Worm (Caenorhabditis elegans) whole organism, dauer: ENCODE measurements around the gene clh-2.

Source experiments
- unc-62 ChIP-seq: sonication (generic microtip); optimal IDR thresholded peaks from 2 replicates; lab custom pipeline; 2017; ENCODE audit warnings: missing biosample characterization, missing genetic modification reagents, missing genetic modification characterization

clh-2 gene

DNA sequence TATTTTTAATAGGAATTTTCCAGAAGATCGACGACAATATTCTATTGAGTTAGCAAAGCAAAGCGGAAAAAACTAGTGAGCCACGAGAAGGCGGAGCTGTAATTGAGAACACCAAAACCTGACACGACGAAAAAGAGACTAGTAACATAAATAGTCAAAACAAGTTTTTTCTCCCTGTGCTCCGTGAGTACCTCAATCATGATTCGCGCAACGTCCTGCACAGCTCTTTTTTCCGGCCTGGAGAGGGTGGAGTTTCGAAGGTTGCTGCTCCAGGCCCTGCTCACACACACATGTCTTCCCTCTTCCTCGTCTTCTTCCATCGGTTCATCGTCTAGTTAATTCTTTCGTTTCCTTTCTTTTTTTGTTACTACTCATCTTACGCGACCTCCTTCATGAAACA lies at the start of gene clh-2:
TSS of gene clh-2 (plus strand) at position 301 of the 400 bp plus-strand sequence.
- TF ChIP-seq unc-62 (GFP tag; lab: Kevin White, UChicago) = no peak

DNA sequence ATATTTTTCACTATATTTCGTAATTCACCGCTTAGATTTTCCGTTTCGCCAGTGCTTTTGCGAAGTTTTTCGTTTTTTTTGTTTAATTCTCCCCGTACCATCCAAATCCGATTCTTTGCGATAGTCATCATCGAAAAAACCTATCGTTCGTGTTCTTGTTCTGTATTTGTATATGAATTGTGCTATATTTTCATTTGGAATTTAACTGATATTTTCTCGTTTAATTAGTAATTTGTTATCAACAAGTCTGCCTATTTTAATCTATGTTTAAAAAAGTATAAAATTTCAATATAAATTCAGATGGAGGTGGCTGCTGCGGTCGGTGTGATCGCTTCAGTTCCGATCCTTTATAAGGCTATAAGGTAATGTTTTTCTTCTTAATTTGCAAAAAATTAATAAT lies 49.1 kb upstream of the clh-2 start, which contains the start of gene samp-1:
TSS of gene samp-1 (plus strand) at position 301 of the 400 bp plus-strand sequence.
- TF ChIP-seq unc-62 (GFP tag; lab: Kevin White, UChicago) = no peak

DNA sequence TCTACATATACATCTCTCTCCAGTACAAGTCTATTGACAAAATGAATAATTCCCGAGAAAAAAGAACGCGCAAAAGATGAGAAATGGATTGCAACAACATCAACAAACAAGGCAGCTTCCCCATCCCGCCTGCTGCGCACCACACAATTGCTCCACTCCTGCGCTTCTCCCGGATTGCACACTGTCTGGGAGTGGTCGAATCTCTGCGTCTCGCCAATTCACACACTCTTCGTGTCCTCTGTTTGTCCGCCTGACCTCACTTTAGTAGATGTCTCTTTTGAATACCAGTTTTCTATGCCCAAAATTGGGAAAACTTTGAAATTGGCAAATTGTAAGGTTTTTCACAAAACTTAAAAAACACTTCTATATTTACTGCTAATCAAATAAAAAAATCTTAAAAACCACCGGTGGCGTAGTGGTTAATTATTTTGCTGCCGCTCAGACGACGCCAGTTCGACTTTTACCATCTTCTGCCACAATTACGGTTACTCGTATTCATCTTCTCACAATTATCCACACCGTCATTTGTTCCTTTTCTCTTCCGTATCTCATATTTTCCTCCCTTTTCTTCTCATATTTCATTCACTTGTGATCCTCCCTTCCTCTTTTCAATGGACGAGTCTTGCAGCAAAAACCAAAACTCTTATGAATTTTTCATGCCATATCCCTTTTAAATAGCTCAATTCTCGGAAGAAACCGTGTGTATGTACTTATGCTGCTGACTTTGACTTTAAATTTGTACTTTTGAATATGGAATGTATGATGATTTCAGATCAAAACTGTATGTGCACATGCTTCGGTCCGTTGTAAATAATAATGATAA lies 45.9 kb upstream of the clh-2 start, which contains the start of gene rsf-1:
TSS of gene rsf-1 (plus strand) at position 773 of the 823 bp plus-strand sequence.
- no peak for TF ChIP-seq unc-62 (GFP tag; lab: Kevin White, UChicago)

DNA sequence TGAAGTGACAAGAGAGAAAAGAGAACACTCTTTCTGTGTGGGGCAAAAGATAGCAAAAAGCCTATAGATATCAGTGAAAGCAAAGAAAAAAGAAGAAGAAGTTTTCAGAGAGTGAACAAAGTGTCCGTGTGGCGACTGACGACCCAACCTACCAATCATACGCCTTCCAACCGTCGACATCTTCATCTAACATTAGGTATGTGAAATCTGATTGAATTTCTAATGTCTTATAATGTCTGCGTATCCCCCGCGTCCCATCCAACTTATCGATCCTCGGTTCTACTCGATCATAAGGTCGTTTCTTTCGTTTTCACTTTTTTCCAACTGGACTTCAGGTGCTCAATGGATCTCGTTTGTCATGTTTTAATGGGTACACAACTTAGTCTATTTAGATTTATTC lies 44.4 kb upstream of the clh-2 start:
- no peak for TF ChIP-seq unc-62 (GFP tag; lab: Kevin White, UChicago)

DNA sequence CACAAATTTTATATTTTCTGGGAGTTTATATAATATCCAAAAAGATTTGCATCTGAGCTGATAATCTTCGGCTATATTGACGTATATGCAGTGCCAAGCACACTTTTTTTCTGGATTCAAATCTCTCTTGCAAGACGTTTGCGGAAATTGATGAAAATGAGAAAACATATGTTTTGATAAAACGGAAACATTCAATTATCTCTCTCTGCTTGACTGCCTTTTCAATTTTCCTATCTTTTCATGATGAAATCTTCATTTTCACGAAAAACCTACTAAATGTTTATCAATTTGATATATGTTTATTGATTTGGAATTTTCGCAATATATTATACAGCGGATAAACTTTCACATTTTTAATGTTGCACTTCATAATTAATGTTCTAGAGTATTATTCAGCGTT lies 43.7 kb upstream of the clh-2 start:
- TF ChIP-seq unc-62 (GFP tag; lab: Kevin White, UChicago) = no peak

DNA sequence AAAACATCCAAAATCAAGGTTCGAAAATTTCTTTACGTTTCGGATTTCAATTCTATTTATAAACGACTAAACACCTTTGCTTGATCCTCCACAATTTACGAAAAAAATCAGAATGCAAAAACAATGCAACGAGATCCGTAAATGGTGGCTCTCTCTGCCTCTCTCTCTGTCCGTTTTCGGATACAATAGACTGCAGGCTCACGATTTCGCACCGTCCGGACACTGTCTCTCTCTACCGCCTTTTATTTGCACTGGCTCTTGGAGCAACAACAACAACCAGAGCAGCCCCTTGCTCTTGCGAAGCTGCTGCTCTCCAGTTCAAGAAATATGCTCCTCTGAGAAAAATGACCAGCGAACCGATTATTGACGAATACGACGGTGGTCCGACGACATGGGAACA lies 39.5 kb upstream of the clh-2 start, which contains the start of gene T24F1.7:
TSS of gene T24F1.7 (plus strand) at position 301 of the 400 bp plus-strand sequence.
- no peak for TF ChIP-seq unc-62 (GFP tag; lab: Kevin White, UChicago)

DNA sequence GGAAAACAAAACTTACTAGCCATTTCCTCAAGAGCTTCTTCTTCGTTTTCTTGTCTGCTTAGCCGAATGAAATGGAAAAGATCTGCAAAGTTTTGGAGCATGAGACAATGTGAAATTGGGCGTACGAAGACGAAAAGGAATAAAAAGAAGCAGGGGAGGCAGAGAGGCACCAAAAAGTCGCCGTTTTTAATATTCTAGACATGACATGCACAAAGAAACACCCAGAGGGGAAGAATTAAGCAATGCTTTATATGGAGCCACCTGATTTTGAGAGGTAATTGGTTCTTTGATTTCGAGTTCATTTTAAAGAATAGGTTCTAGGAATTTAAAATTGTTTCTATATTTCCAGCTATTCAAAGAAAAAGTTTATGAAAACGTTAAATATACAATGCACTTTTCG lies 37.5 kb upstream of the clh-2 start, which contains the start of gene T24F1.4:
TSS of gene T24F1.4 (minus strand) at position 101 of the 400 bp plus-strand sequence.
- TF ChIP-seq unc-62 (GFP tag; lab: Kevin White, UChicago) = no peak

DNA sequence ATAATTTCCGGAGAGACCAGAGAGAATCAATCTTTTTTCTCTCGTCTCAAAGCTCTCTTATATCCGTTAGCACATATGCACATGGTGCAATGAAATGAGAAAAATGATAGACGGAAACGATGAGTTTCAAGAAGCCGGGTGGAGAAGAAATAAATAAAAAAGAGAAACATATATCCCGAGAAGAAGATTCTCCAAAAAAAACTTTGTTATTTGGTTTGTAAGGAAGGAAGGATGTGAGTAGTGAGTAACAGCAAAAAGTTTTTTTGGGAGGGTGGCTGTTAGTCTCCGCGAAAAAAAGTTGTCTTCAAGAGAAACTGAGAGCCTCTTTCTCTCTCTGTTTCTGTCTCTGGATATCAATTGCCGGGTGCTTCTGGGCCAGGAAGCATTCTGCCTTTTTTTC lies 35.0 kb upstream of the clh-2 start:
- no peak for TF ChIP-seq unc-62 (GFP tag; lab: Kevin White, UChicago)

DNA sequence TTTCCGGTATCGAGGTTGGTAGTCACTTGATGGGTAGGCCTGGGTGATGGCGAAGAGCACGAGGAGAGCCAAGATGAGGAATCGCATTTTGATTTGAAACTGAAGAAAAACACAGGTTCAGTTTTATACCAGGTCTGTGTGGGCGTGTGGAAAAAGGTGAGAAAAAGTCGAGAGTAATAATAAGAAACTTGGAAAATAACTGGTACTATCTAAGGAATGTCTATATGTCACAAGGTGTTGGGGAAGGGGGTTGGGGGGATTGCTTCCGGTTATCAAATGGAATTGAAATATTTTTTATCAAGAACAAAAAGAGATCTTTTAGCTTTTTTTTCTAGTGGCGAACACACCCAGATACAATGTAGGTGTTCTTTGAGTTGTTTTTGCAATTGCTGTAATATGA lies 32.1 kb upstream of the clh-2 start, which contains the start of gene nlp-51:
TSS of gene nlp-51 (minus strand) at position 101 of the 400 bp plus-strand sequence.
- TF ChIP-seq unc-62 (GFP tag; lab: Kevin White, UChicago) = no peak

DNA sequence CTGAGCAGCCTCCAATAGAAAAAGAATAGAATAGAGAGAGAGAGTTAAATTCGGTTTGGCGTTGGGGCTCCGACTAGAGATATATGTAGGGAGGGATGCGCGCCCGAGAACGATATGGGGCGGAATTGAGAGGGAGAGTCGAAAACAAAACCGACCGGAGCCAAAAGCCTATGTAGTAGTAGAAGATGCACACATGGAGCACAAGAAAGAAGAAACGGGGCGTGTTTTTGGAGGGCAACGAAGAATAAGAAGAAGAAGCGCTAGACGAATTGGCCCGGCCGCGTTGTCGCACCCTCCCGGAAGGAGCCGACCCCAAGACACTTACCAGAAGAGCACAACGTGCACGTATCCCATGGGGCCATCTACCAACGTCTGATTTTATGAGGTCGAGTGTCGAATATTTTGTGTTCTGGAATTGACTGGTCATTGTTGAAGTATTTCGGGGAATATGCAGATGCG lies 22.6 kb upstream of the clh-2 start, which contains the start of gene tag-180:
TSS of gene tag-180 (minus strand) at position 409 of the 459 bp plus-strand sequence.
- no peak for TF ChIP-seq unc-62 (GFP tag; lab: Kevin White, UChicago)

DNA sequence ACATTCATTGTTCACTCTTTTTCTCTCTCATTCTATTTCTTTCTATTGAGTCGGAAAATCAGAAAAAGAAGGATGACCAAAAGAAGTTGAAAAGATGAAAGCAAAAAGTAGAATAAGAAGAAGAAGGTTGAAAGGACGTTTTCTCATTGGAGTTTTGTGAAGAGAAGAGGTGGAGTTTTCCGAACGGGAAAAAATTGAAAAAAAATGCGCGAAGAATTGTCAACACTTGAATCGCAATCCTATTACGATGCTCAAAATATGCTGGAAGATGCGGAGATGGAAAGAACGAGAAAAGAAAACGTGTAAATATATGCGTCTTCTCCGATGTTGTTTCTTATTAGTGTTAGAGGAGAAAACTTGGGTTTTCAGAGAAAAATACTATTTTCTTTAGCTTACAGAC lies 18.3 kb upstream of the clh-2 start:
- TF ChIP-seq unc-62 (GFP tag; lab: Kevin White, UChicago) = no peak

DNA sequence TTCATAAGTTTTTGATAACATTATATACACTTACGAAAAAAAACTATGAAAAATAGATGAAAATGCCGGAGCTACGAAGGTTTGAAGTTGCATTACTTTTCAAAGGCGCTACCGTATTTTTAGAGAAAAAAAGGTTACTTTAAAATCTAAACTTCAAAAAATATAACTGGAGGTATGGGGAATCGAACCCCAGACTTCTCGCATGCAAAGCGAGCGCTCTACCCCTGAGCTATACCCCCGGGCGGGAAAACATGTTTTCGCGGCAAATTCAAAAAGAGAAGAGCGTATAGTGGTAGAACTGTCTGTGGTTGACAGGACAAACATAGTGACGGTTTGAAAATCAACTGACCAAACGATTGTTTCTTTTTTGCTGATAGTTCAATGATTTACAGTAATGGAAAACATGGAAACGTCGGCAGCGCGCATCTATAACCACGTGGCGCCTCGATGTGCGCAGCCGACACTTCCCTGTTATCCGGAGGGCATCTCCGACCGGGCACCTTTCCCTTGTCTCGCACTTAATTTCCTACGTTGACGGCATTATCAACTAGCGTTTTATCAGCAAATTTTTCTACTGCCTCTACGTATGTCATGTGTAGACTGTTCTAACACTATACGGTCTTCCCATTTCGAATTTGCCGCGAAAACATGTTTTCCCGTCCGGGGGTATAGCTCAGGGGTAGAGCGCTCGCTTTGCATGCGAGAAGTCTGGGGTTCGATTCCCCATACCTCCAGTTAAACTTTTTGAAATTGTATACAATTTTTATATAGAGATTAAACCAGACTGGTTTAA lies 17.7 kb upstream of the clh-2 start:
- TF ChIP-seq unc-62 (GFP tag; lab: Kevin White, UChicago) = no peak

DNA sequence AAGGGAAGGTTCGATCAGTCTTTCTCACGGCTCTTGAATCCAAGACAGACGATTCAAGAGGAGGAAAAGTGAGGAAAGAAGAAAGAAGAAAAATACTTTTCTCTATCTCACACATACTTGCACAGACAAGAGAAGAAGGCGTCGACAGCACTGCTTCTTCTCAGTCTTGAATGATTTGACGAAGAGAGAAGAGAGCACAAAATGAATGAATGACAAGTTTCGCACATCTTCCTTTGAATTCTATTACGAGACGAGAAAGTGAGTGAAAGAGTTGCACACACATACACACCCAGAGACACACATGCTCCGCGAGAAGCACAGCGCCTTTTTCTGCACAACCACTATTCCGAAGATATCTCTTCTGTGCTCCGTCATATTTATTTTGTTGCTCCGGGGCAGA lies 16.0 kb upstream of the clh-2 start:
- TF ChIP-seq unc-62 (GFP tag; lab: Kevin White, UChicago) = no peak

DNA sequence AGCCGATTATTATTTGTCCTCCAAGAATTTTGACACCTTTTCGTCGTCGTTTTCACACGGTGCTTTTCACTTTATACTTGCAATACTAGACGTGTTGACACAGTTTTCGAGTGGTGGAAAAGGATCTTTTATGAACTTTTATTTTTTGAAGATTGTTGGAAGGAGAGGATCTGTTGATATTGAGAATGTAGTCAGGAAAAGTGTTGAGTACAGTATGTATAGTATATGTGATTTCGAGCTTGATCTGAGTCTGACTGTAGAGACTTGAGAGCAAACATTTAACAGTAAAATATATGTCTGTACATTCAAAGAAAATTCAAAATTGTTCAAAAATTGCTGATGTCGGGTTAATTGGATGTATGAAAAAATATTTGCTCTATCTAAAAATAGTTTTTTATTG lies 15.5 kb upstream of the clh-2 start:
- no peak for TF ChIP-seq unc-62 (GFP tag; lab: Kevin White, UChicago)

DNA sequence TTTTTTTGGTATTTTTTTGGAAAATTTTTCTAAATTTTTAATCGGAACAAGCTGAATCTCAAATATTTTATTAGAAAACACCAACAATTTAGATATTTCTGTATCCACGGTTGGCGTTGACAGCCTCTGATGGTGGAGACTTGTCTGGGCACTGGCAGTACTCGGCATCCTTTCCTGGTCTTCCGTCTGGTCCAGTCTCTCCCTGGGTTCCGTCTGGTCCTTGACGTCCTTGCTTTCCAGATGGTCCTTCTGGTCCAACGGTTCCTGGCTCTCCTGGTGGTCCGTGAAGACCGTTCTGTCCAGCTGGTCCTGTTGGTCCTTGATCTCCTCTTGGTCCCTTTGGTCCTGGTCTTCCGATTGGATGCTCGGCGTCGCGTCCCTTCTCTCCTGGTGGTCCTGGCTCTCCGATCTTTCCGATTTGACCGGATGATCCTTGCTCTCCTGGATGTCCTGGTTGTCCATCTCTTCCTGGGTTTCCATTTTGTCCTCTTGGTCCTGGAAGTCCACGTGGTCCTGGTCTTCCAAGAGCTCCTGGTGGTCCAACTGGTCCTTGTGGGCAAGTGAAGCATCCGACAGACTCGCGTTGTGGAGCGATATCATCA lies 15.0 kb upstream of the clh-2 start:
- no peak for TF ChIP-seq unc-62 (GFP tag; lab: Kevin White, UChicago)
